Fruit fly (Drosophila melanogaster) whole organism, prepupa: ENCODE measurements around the gene Zpr1.
A peak's percentile ranks its signal among the peaks of the same experiment; 100 is the strongest.

Source experiments
- Blimp-1 ChIP-seq: fragments of 200-800 bp; sonication (Bioruptor generic); optimal IDR thresholded peaks from 3 replicates; lab custom pipeline; 2017; ENCODE audit warnings: missing biosample characterization, missing genetic modification characterization, mild to moderate bottlenecking, moderate library complexity, missing genetic modification reagents
- CG10631 ChIP-seq: fragments of 200-800 bp; sonication (Bioruptor generic); optimal IDR thresholded peaks from 2 replicates; lab custom pipeline; 2016; ENCODE audit warnings: missing biosample characterization, missing genetic modification characterization
- CG10669 ChIP-seq: fragments of 200-800 bp; sonication (Bioruptor generic); optimal IDR thresholded peaks from 3 replicates; lab custom pipeline; 2018; ENCODE audit warnings: missing biosample characterization, mild to moderate bottlenecking, missing genetic modification characterization, moderate library complexity
- CG11294 ChIP-seq: fragments of 200-800 bp; sonication (Bioruptor generic); IDR thresholded peaks from 2 replicates; pipeline ENCODE4 v1.3.6; 2022; ENCODE audit warnings: missing biosample characterization, missing genetic modification characterization
- CG15336 ChIP-seq: fragments of 200-800 bp; sonication (Bioruptor generic); IDR thresholded peaks from 2 replicates; pipeline ENCODE4 v1.3.6; 2022; ENCODE audit warnings: missing biosample characterization, missing genetic modification characterization
- CG16779 ChIP-seq: fragments of 200-800 bp; sonication (Bioruptor generic); optimal IDR thresholded peaks from 3 replicates; lab custom pipeline; 2017; ENCODE audit warnings: missing biosample characterization, mild to moderate bottlenecking, missing genetic modification characterization
- CG3032 ChIP-seq: fragments of 200-800 bp; optimal IDR thresholded peaks from 2 replicates; lab custom pipeline; 2019; ENCODE audit warnings: missing biosample characterization, mild to moderate bottlenecking, missing genetic modification characterization, moderate library complexity
- CG32006 ChIP-seq: fragments of 200-800 bp; sonication (Bioruptor generic); optimal IDR thresholded peaks from 3 replicates; lab custom pipeline; 2017; ENCODE audit warnings: missing biosample characterization, mild to moderate bottlenecking, missing genetic modification characterization
- CG34406 ChIP-seq: fragments of 200-800 bp; sonication (Bioruptor generic); optimal IDR thresholded peaks from 3 replicates; lab custom pipeline; 2016; ENCODE audit warnings: missing biosample characterization, missing genetic modification characterization
- CG3919 ChIP-seq: fragments of 200-800 bp; sonication (Bioruptor generic); optimal IDR thresholded peaks from 3 replicates; lab custom pipeline; 2016; ENCODE audit warnings: missing biosample characterization, missing genetic modification characterization
- CG6163 ChIP-seq: fragments of 200-800 bp; sonication (Bioruptor generic); IDR thresholded peaks from 3 replicates; pipeline ENCODE4 v1.3.6; 2022; ENCODE audit warnings: missing biosample characterization, missing genetic modification characterization
- CG6792 ChIP-seq: fragments of 200-800 bp; sonication (Bioruptor generic); optimal IDR thresholded peaks from 3 replicates; lab custom pipeline; 2016; ENCODE audit warnings: missing biosample characterization, missing genetic modification characterization
- CG6808 ChIP-seq: fragments of 200-800 bp; sonication (Bioruptor generic); optimal IDR thresholded peaks from 3 replicates; lab custom pipeline; 2017; ENCODE audit warnings: missing biosample characterization, missing genetic modification characterization, mild to moderate bottlenecking, moderate library complexity, missing genetic modification reagents
- CG6854 ChIP-seq: fragments of 200-800 bp; sonication (Bioruptor generic); optimal IDR thresholded peaks from 2 replicates; lab custom pipeline; 2017; ENCODE audit warnings: missing biosample characterization, mild to moderate bottlenecking, missing genetic modification characterization
- CG7368 ChIP-seq: fragments of 200-800 bp; sonication (Bioruptor generic); optimal IDR thresholded peaks from 3 replicates; lab custom pipeline; 2016; ENCODE audit warnings: missing biosample characterization, missing genetic modification characterization
- CG8119 ChIP-seq: fragments of 200-800 bp; sonication (Bioruptor generic); IDR thresholded peaks from 3 replicates; pipeline ENCODE4 v1.3.6; 2022; ENCODE audit warnings: missing biosample characterization, missing genetic modification characterization
- CG8319 ChIP-seq: fragments of 200-800 bp; sonication (Bioruptor generic); optimal IDR thresholded peaks from 3 replicates; lab custom pipeline; 2016; ENCODE audit warnings: missing biosample characterization, missing genetic modification characterization
- CG9139 ChIP-seq: fragments of 200-800 bp; sonication (Bioruptor generic); optimal IDR thresholded peaks from 3 replicates; lab custom pipeline; 2017; ENCODE audit warnings: missing biosample characterization, mild to moderate bottlenecking, missing genetic modification characterization
- Eip78C ChIP-seq: fragments of 200-800 bp; sonication (Bioruptor generic); peaks from one replicate; lab custom pipeline; 2016; ENCODE audit warnings: missing biosample characterization, missing genetic modification characterization
- Eip93F ChIP-seq: fragments of 200-800 bp; sonication (Bioruptor generic); optimal IDR thresholded peaks from 2 replicates; lab custom pipeline; 2016; ENCODE audit warnings: missing biosample characterization, mild to moderate bottlenecking, missing genetic modification characterization
- Ets21C ChIP-seq: fragments of 200-800 bp; sonication (Bioruptor generic); optimal IDR thresholded peaks from 3 replicates; lab custom pipeline; 2016; ENCODE audit warnings: missing biosample characterization, missing genetic modification characterization
- Gug ChIP-seq: fragments of 200-800 bp; sonication (Bioruptor generic); IDR thresholded peaks from 2 replicates; pipeline ENCODE4 v1.3.6; 2022; ENCODE audit warnings: missing biosample characterization, missing genetic modification characterization
- Hr4 ChIP-seq: fragments of 200-800 bp; sonication (Bioruptor generic); optimal IDR thresholded peaks from 3 replicates; lab custom pipeline; 2016; ENCODE audit warnings: missing biosample characterization, missing genetic modification characterization
- Sox102F ChIP-seq: fragments of 200-800 bp; sonication (Bioruptor generic); optimal IDR thresholded peaks from 2 replicates; lab custom pipeline; 2016; ENCODE audit warnings: missing biosample characterization, mild to moderate bottlenecking, missing genetic modification characterization
- Sox14 ChIP-seq: fragments of 200-800 bp; sonication (Bioruptor generic); optimal IDR thresholded peaks from 3 replicates; lab custom pipeline; 2016; ENCODE audit warnings: missing biosample characterization, missing genetic modification characterization
- cyc ChIP-seq: fragments of 200-800 bp; sonication (Bioruptor generic); optimal IDR thresholded peaks from 3 replicates; lab custom pipeline; 2016; ENCODE audit warnings: missing biosample characterization, missing genetic modification characterization
- dsx ChIP-seq: fragments of 200-800 bp; optimal IDR thresholded peaks from 3 replicates; lab custom pipeline; 2019; ENCODE audit warnings: missing biosample characterization, mild to moderate bottlenecking, missing genetic modification characterization, moderate library complexity; ENCODE audit not compliant: poor library complexity, severe bottlenecking
- eg ChIP-seq: fragments of 200-800 bp; sonication (Bioruptor generic); IDR thresholded peaks from 3 replicates; pipeline ENCODE4 v1.3.6; 2022; ENCODE audit warnings: missing biosample characterization, missing genetic modification characterization
- esn ChIP-seq: fragments of 200-800 bp; sonication (Bioruptor generic); optimal IDR thresholded peaks from 2 replicates; lab custom pipeline; 2016; ENCODE audit warnings: missing biosample characterization, mild to moderate bottlenecking, missing genetic modification characterization, moderate library complexity
- fkh ChIP-seq: fragments of 200-800 bp; sonication (Bioruptor generic); optimal IDR thresholded peaks from 3 replicates; lab custom pipeline; 2017; ENCODE audit warnings: missing biosample characterization, mild to moderate bottlenecking, missing genetic modification characterization, moderate library complexity
- lz ChIP-seq: fragments of 200-800 bp; sonication (Bioruptor generic); optimal IDR thresholded peaks from 3 replicates; lab custom pipeline; 2016; ENCODE audit warnings: missing biosample characterization, missing genetic modification characterization
- net ChIP-seq: fragments of 200-800 bp; sonication (Bioruptor generic); optimal IDR thresholded peaks from 3 replicates; lab custom pipeline; 2016; ENCODE audit warnings: missing biosample characterization, missing genetic modification characterization
- spab ChIP-seq: fragments of 200-800 bp; sonication (Bioruptor generic); optimal IDR thresholded peaks from 2 replicates; lab custom pipeline; 2017; ENCODE audit warnings: missing biosample characterization, mild to moderate bottlenecking, missing genetic modification characterization, missing genetic modification reagents
- svp ChIP-seq: fragments of 200-800 bp; sonication (Bioruptor generic); peaks from one replicate; lab custom pipeline; 2016; ENCODE audit warnings: missing biosample characterization, missing genetic modification characterization
- vri ChIP-seq: fragments of 200-800 bp; sonication (Bioruptor generic); optimal IDR thresholded peaks from 3 replicates; lab custom pipeline; 2016; ENCODE audit warnings: missing biosample characterization, mild to moderate bottlenecking, missing genetic modification characterization

Zpr1 gene

dm6 chrX:9163645-9164509 lies 2.0 kb upstream of the Zpr1 start (continued):
- TF ChIP-seq CG6163 (GFP tag; lab: Robert Waterston, UW): peak; percentile 68
- peak; percentile 69 for TF ChIP-seq eg (GFP tag; lab: Robert Waterston, UW)
- TF ChIP-seq CG32006 (GFP tag; lab: Kevin White, UChicago): no peak
- TF ChIP-seq lz (GFP tag; lab: Kevin White, UChicago): no peak
- peak; percentile 32; the same call in 1 of the 2 replicates for TF ChIP-seq CG15336 (GFP tag; lab: Robert Waterston, UW)
- TF ChIP-seq CG6808 (GFP tag; lab: Kevin White, UChicago): peak; percentile 19
- TF ChIP-seq CG10631: no peak
- TF ChIP-seq dsx (GFP tag; lab: Kevin White, UChicago): peak; percentile 16
- no peak for TF ChIP-seq cyc (GFP tag; lab: Kevin White, UChicago)
- TF ChIP-seq CG10669 (GFP tag; lab: Kevin White, UChicago): no peak
- TF ChIP-seq CG6792 (GFP tag; lab: Kevin White, UChicago): no peak
- TF ChIP-seq spab (GFP tag; lab: Kevin White, UChicago): no peak
- peak; percentile 29 for TF ChIP-seq Blimp-1 (GFP tag; lab: Kevin White, UChicago)
- peak; percentile 35 for TF ChIP-seq net (GFP tag; lab: Kevin White, UChicago)
- TF ChIP-seq CG34406: no peak

dm6 chrX:9163110-9163509 lies 1.2 kb upstream of the Zpr1 start, which contains the start of gene mei-P26:
TSS of gene mei-P26 (plus strand) at chrX:9163255.
- TF ChIP-seq CG6854 (GFP tag; lab: Kevin White, UChicago): peak; percentile 44
- peak; percentile 77 for TF ChIP-seq Eip78C (GFP tag; lab: Kevin White, UChicago)
- TF ChIP-seq esn: peak; percentile 34
- peak; percentile 55; the same call in 1 of the 3 replicates for TF ChIP-seq CG6163 (GFP tag; lab: Robert Waterston, UW)
- TF ChIP-seq fkh: peak; percentile 61
- TF ChIP-seq Hr4 (GFP tag; lab: Kevin White, UChicago): no peak
- peak; percentile 3 for TF ChIP-seq dsx (GFP tag; lab: Kevin White, UChicago)
- no peak for TF ChIP-seq Sox102F (GFP tag; lab: Kevin White, UChicago)
- no peak for TF ChIP-seq CG7368 (GFP tag; lab: Kevin White, UChicago)
- TF ChIP-seq CG3032 (tag; lab: Kevin White, UChicago): no peak
- TF ChIP-seq CG10669 (GFP tag; lab: Kevin White, UChicago): no peak
- TF ChIP-seq CG15336 (GFP tag; lab: Robert Waterston, UW): peak; percentile 34; the same call in 1 of the 2 replicates
- TF ChIP-seq svp (GFP tag; lab: Kevin White, UChicago): no peak
- no peak for TF ChIP-seq CG6792 (GFP tag; lab: Kevin White, UChicago)
- peak; percentile 34 for TF ChIP-seq vri (GFP tag; lab: Kevin White, UChicago)
- no peak for TF ChIP-seq CG8319 (GFP tag; lab: Kevin White, UChicago)
- TF ChIP-seq CG16779 (tag; lab: Kevin White, UChicago): no peak
- no peak for TF ChIP-seq spab (GFP tag; lab: Kevin White, UChicago)
- TF ChIP-seq Sox14: peak; percentile 6
- no peak for TF ChIP-seq Blimp-1 (GFP tag; lab: Kevin White, UChicago)
- no peak for TF ChIP-seq Eip93F
- no peak for TF ChIP-seq Ets21C
- no peak for TF ChIP-seq CG11294 (GFP tag; lab: Robert Waterston, UW)
- no peak for TF ChIP-seq CG3919 (GFP tag; lab: Kevin White, UChicago)

dm6 chrX:9159736-9160135 lies 2.2 kb downstream of the Zpr1 start, which contains the start of gene NdufA3:
TSS of gene NdufA3 (minus strand) at chrX:9160052.
- no peak for TF ChIP-seq fkh
- TF ChIP-seq Eip78C (GFP tag; lab: Kevin White, UChicago): no peak
- TF ChIP-seq CG9139: no peak
- no peak for TF ChIP-seq CG8119 (GFP tag; lab: Robert Waterston, UW)
- TF ChIP-seq Gug (GFP tag; lab: Robert Waterston, UW): no peak
- TF ChIP-seq CG6163 (GFP tag; lab: Robert Waterston, UW): no peak
- TF ChIP-seq vri (GFP tag; lab: Kevin White, UChicago): peak; percentile 41
